Worm (Caenorhabditis elegans): ENCODE results near the gene mam-5.
"Not testable (repeated sequence)": the region's sequence is repeated elsewhere in the genome, so short reads cannot be mapped to it uniquely, and the experiment has no call there.

- not testable (repeated sequence) for TF ChIP-seq dao-5, him-1, W03F9.2 (tag; optimal IDR thresholded peaks at IDR 0.05)
Measured at ce11 chrV:10004048-10004761, 51.7 kb downstream of the mam-5 start, which contains the start of gene uda-1.

All from whole organism, L4/young adult.